Fruit fly (Drosophila melanogaster) whole organism, wandering third instar larva: ENCODE data around the gene Obp28a.

Source experiments
- CrebA ChIP-seq: fragments of 200-800 bp; sonication (Bioruptor generic); optimal IDR thresholded peaks from 2 replicates; lab custom pipeline; 2016; ENCODE audit warnings: missing biosample characterization, mild to moderate bottlenecking, missing genetic modification characterization, borderline replicate concordance
- Dfd ChIP-seq: fragments of >200 bp; optimal IDR thresholded peaks from 2 replicates; lab custom pipeline; 2017; ENCODE audit warnings: missing biosample characterization, missing genetic modification characterization
- Dif ChIP-seq: fragments of 200-275, 200-300 bp; sonication (Bioruptor generic); optimal IDR thresholded peaks from 2 replicates; lab custom pipeline; 2018; ENCODE audit warnings: missing biosample characterization, missing genetic modification characterization; ENCODE audit not compliant: partially characterized antibody
- Hnf4 ChIP-seq: fragments of 200-800 bp; sonication (Bioruptor generic); optimal IDR thresholded peaks from 2 replicates; lab custom pipeline; 2016; ENCODE audit warnings: missing biosample characterization, mild to moderate bottlenecking, missing genetic modification characterization
- Hr83 ChIP-seq: fragments of 200-300 bp; sonication (Bioruptor generic); optimal IDR thresholded peaks from 2 replicates; lab custom pipeline; 2016; ENCODE audit warnings: missing biosample characterization, mild to moderate bottlenecking, missing genetic modification characterization, moderate library complexity; ENCODE audit not compliant: poor library complexity, severe bottlenecking
- Myc ChIP-seq: fragments of >200 bp; optimal IDR thresholded peaks from 2 replicates; lab custom pipeline; 2017
- dl ChIP-seq, 2 experiments: fragments of 175-275, 200-275 bp in 1 of 2; fragments of 200-275 bp in 1 of 2; sonication (Bioruptor generic); optimal IDR thresholded peaks; lab custom pipeline; 2018; ENCODE audit warnings: mild to moderate bottlenecking in 2 of 2, missing biosample characterization in 2 of 2, missing genetic modification characterization in 2 of 2, moderate library complexity in 2 of 2; ENCODE audit not compliant: partially characterized antibody in 2 of 2, insufficient read depth in 1 of 2
- dmrt93B ChIP-seq: fragments of 200-800 bp; sonication (Bioruptor generic); optimal IDR thresholded peaks from 2 replicates; lab custom pipeline; 2018; ENCODE audit warnings: missing biosample characterization, mild to moderate bottlenecking, missing genetic modification characterization
- h ChIP-seq: fragments of 200-800 bp; sonication (Bioruptor generic); optimal IDR thresholded peaks from 3 replicates; lab custom pipeline; 2016; ENCODE audit warnings: missing biosample characterization, mild to moderate bottlenecking, missing genetic modification characterization
- pan ChIP-seq: fragments of >200 bp; optimal IDR thresholded peaks from 2 replicates; lab custom pipeline; 2017
- rgr ChIP-seq: fragments of 200-800 bp; sonication (Bioruptor generic); optimal IDR thresholded peaks from 3 replicates; lab custom pipeline; 2016; ENCODE audit warnings: missing biosample characterization, mild to moderate bottlenecking, missing genetic modification characterization
- tai ChIP-seq: sonication (Bioruptor generic); optimal IDR thresholded peaks from 2 replicates; lab custom pipeline; 2016; ENCODE audit warnings: missing biosample characterization, missing genetic modification characterization

- TF ChIP-seq Dif (GFP tag; lab: Kevin White, UChicago) (no peak), pan (no peak), rgr (no peak), Myc (lab: Kevin White, UChicago) (no peak), tai (GFP tag; lab: Kevin White, UChicago) (no peak), Dfd (GFP tag; lab: Kevin White, UChicago) (no peak), Hnf4 (no peak), dl (GFP tag; optimal IDR thresholded peaks at IDR 0.05; lab: Kevin White, UChicago; ENCODE audit: insufficient read depth in 1 of 2, partially characterized antibody in 2 of 2) (no peak), dmrt93B (GFP tag; lab: Kevin White, UChicago) (no peak), Hr83 (GFP tag; lab: Kevin White, UChicago) (no peak), CrebA (GFP tag; lab: Kevin White, UChicago) (no peak), h (no peak)
These were observed 5.3 kb downstream of the Obp28a start for dm6 chr2L:7491902-7492301.
